Worm (Caenorhabditis elegans): ENCODE measurements around the gene srw-34.

ce11 chrV:16483681-16484080 lies 38.5 kb downstream of the srw-34 start, which contains the start of gene srh-139:
- no peak for TF ChIP-seq him-1 (tag; optimal IDR thresholded peaks at IDR 0.05)
- TF ChIP-seq W03F9.2 (tag; optimal IDR thresholded peaks at IDR 0.05), result no peak

All from whole organism, L4/young adult.